Worm (Caenorhabditis elegans) whole organism, L4/young adult: ENCODE data around the gene F11D11.21.
"Not testable (repeated sequence)": the region's sequence is repeated elsewhere in the genome, so short reads cannot be mapped to it uniquely, and the experiment has no call there.

Source experiments
- W03F9.2 ChIP-seq: fragments of 150-350 bp; optimal IDR thresholded peaks from 2 replicates; lab custom pipeline; 2014; ENCODE audit warnings: missing biosample characterization, missing genetic modification characterization
- him-1 ChIP-seq: sonication (generic microtip); optimal IDR thresholded peaks from 2 replicates; lab custom pipeline; 2016; ENCODE audit warnings: missing genotype, missing genetic modification reagents, missing genetic modification characterization, missing compliant biosample characterization

DNA sequence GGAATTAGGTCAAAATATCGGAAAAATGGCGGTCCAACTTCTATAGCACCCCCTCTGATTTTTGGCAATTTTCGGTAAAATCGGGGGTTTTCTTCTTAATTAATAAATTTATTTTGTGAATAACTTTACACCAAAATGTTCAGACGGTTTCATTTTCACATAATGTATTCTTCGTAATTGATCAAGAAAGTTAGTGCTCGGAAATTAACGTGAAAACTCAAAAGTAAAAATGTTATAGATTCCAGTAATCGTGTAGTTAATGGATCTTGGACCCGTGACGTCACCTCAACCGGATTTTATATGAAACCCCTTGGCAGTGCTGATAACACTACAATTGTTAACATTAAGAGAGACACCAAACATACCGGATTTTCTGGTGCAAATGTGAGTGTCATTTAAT is 11.7 kb upstream of the F11D11.21 start, which contains the start of gene F11D11.22:
- not testable (repeated sequence) for TF ChIP-seq W03F9.2, him-1
